Fruit fly (Drosophila melanogaster) whole organism, prepupa: ENCODE data around the gene CG1136.
A peak's percentile ranks its signal among the peaks of the same experiment; 100 is the strongest.

Source experiments
- Blimp-1 ChIP-seq: fragments of 200-800 bp; sonication (Bioruptor generic); optimal IDR thresholded peaks from 3 replicates; lab custom pipeline; 2017; ENCODE audit warnings: missing biosample characterization, missing genetic modification characterization, mild to moderate bottlenecking, moderate library complexity, missing genetic modification reagents
- CG10669 ChIP-seq: fragments of 200-800 bp; sonication (Bioruptor generic); optimal IDR thresholded peaks from 3 replicates; lab custom pipeline; 2018; ENCODE audit warnings: missing biosample characterization, mild to moderate bottlenecking, missing genetic modification characterization, moderate library complexity
- CG11294 ChIP-seq: fragments of 200-800 bp; sonication (Bioruptor generic); IDR thresholded peaks from 2 replicates; pipeline ENCODE4 v1.3.6; 2022; ENCODE audit warnings: missing biosample characterization, missing genetic modification characterization
- CG11762 ChIP-seq: fragments of 200-800 bp; sonication (Bioruptor generic); optimal IDR thresholded peaks from 3 replicates; lab custom pipeline; 2016; ENCODE audit warnings: missing biosample characterization, missing genetic modification characterization; ENCODE audit not compliant: insufficient read depth
- CG15336 ChIP-seq: fragments of 200-800 bp; sonication (Bioruptor generic); IDR thresholded peaks from 2 replicates; pipeline ENCODE4 v1.3.6; 2022; ENCODE audit warnings: missing biosample characterization, missing genetic modification characterization
- CG1621 ChIP-seq: fragments of 200-800 bp; sonication (Bioruptor generic); optimal IDR thresholded peaks from 3 replicates; lab custom pipeline; 2018; ENCODE audit warnings: missing biosample characterization, mild to moderate bottlenecking, missing genetic modification characterization
- CG16779 ChIP-seq: fragments of 200-800 bp; sonication (Bioruptor generic); optimal IDR thresholded peaks from 3 replicates; lab custom pipeline; 2017; ENCODE audit warnings: missing biosample characterization, mild to moderate bottlenecking, missing genetic modification characterization
- CG3032 ChIP-seq: fragments of 200-800 bp; optimal IDR thresholded peaks from 2 replicates; lab custom pipeline; 2019; ENCODE audit warnings: missing biosample characterization, mild to moderate bottlenecking, missing genetic modification characterization, moderate library complexity
- CG31627 ChIP-seq: fragments of 200-800 bp; sonication (Bioruptor generic); optimal IDR thresholded peaks from 3 replicates; lab custom pipeline; 2016; ENCODE audit warnings: missing biosample characterization, missing genetic modification characterization
- CG34406 ChIP-seq: fragments of 200-800 bp; sonication (Bioruptor generic); optimal IDR thresholded peaks from 3 replicates; lab custom pipeline; 2016; ENCODE audit warnings: missing biosample characterization, missing genetic modification characterization
- CG6163 ChIP-seq: fragments of 200-800 bp; sonication (Bioruptor generic); IDR thresholded peaks from 3 replicates; pipeline ENCODE4 v1.3.6; 2022; ENCODE audit warnings: missing biosample characterization, missing genetic modification characterization
- CG6276 ChIP-seq: fragments of 200-800 bp; sonication (Bioruptor generic); optimal IDR thresholded peaks from 2 replicates; lab custom pipeline; 2017; ENCODE audit warnings: missing biosample characterization, mild to moderate bottlenecking, missing genetic modification characterization
- CG6792 ChIP-seq: fragments of 200-800 bp; sonication (Bioruptor generic); optimal IDR thresholded peaks from 3 replicates; lab custom pipeline; 2016; ENCODE audit warnings: missing biosample characterization, missing genetic modification characterization
- CG6854 ChIP-seq: fragments of 200-800 bp; sonication (Bioruptor generic); optimal IDR thresholded peaks from 2 replicates; lab custom pipeline; 2017; ENCODE audit warnings: missing biosample characterization, mild to moderate bottlenecking, missing genetic modification characterization
- CG7368 ChIP-seq: fragments of 200-800 bp; sonication (Bioruptor generic); optimal IDR thresholded peaks from 3 replicates; lab custom pipeline; 2016; ENCODE audit warnings: missing biosample characterization, missing genetic modification characterization
- CG8119 ChIP-seq: fragments of 200-800 bp; sonication (Bioruptor generic); IDR thresholded peaks from 3 replicates; pipeline ENCODE4 v1.3.6; 2022; ENCODE audit warnings: missing biosample characterization, missing genetic modification characterization
- CG8319 ChIP-seq: fragments of 200-800 bp; sonication (Bioruptor generic); optimal IDR thresholded peaks from 3 replicates; lab custom pipeline; 2016; ENCODE audit warnings: missing biosample characterization, missing genetic modification characterization
- CG8632 ChIP-seq: fragments of 200-800 bp; sonication (Bioruptor generic); optimal IDR thresholded peaks from 3 replicates; lab custom pipeline; 2016; ENCODE audit warnings: missing biosample characterization, missing genetic modification characterization
- CG9139 ChIP-seq: fragments of 200-800 bp; sonication (Bioruptor generic); optimal IDR thresholded peaks from 3 replicates; lab custom pipeline; 2017; ENCODE audit warnings: missing biosample characterization, mild to moderate bottlenecking, missing genetic modification characterization
- Eip78C ChIP-seq: fragments of 200-800 bp; sonication (Bioruptor generic); peaks from one replicate; lab custom pipeline; 2016; ENCODE audit warnings: missing biosample characterization, missing genetic modification characterization
- Eip93F ChIP-seq: fragments of 200-800 bp; sonication (Bioruptor generic); optimal IDR thresholded peaks from 2 replicates; lab custom pipeline; 2016; ENCODE audit warnings: missing biosample characterization, mild to moderate bottlenecking, missing genetic modification characterization
- Ets21C ChIP-seq: fragments of 200-800 bp; sonication (Bioruptor generic); optimal IDR thresholded peaks from 3 replicates; lab custom pipeline; 2016; ENCODE audit warnings: missing biosample characterization, missing genetic modification characterization
- Ets96B ChIP-seq: fragments of 200-800 bp; optimal IDR thresholded peaks from 2 replicates; lab custom pipeline; 2019; ENCODE audit warnings: missing biosample characterization, mild to moderate bottlenecking, missing genetic modification characterization, moderate library complexity
- Gug ChIP-seq: fragments of 200-800 bp; sonication (Bioruptor generic); IDR thresholded peaks from 2 replicates; pipeline ENCODE4 v1.3.6; 2022; ENCODE audit warnings: missing biosample characterization, missing genetic modification characterization
- Hr38 ChIP-seq: sonication (Bioruptor generic); optimal IDR thresholded peaks from 2 replicates; lab custom pipeline; 2016; ENCODE audit warnings: missing biosample characterization, missing genetic modification characterization
- Hr39 ChIP-seq: fragments of 200-800 bp; sonication (Bioruptor generic); optimal IDR thresholded peaks from 2 replicates; lab custom pipeline; 2016; ENCODE audit warnings: missing biosample characterization, missing genetic modification characterization
- Hr4 ChIP-seq: fragments of 200-800 bp; sonication (Bioruptor generic); optimal IDR thresholded peaks from 3 replicates; lab custom pipeline; 2016; ENCODE audit warnings: missing biosample characterization, missing genetic modification characterization
- Lpt ChIP-seq: fragments of 200-800 bp; sonication (Bioruptor generic); optimal IDR thresholded peaks from 3 replicates; lab custom pipeline; 2016; ENCODE audit warnings: missing biosample characterization, missing genetic modification characterization
- OdsH ChIP-seq: fragments of 200-800 bp; sonication (Bioruptor generic); optimal IDR thresholded peaks from 3 replicates; lab custom pipeline; 2016; ENCODE audit warnings: missing biosample characterization, missing genetic modification characterization
- Smox ChIP-seq: fragments of 200-800 bp; sonication (Bioruptor generic); optimal IDR thresholded peaks from 3 replicates; lab custom pipeline; 2016; ENCODE audit warnings: missing biosample characterization, missing genetic modification characterization
- Sox102F ChIP-seq: fragments of 200-800 bp; sonication (Bioruptor generic); optimal IDR thresholded peaks from 2 replicates; lab custom pipeline; 2016; ENCODE audit warnings: missing biosample characterization, mild to moderate bottlenecking, missing genetic modification characterization
- Sox15 ChIP-seq: fragments of 200-800 bp; sonication (Bioruptor generic); optimal IDR thresholded peaks from 3 replicates; lab custom pipeline; 2016; ENCODE audit warnings: missing biosample characterization, missing genetic modification characterization
- achi ChIP-seq: fragments of 200-800 bp; sonication (Bioruptor generic); optimal IDR thresholded peaks from 3 replicates; lab custom pipeline; 2016; ENCODE audit warnings: missing biosample characterization, missing genetic modification characterization
- acj6 ChIP-seq: fragments of 200-800 bp; sonication (Bioruptor generic); optimal IDR thresholded peaks from 3 replicates; lab custom pipeline; 2016; ENCODE audit warnings: missing biosample characterization, missing genetic modification characterization
- dac ChIP-seq: fragments of 200-800 bp; sonication (Bioruptor generic); optimal IDR thresholded peaks from 2 replicates; lab custom pipeline; 2017; ENCODE audit warnings: missing biosample characterization, mild to moderate bottlenecking, missing genetic modification characterization
- eg ChIP-seq: fragments of 200-800 bp; sonication (Bioruptor generic); IDR thresholded peaks from 3 replicates; pipeline ENCODE4 v1.3.6; 2022; ENCODE audit warnings: missing biosample characterization, missing genetic modification characterization
- fkh ChIP-seq: fragments of 200-800 bp; sonication (Bioruptor generic); optimal IDR thresholded peaks from 3 replicates; lab custom pipeline; 2017; ENCODE audit warnings: missing biosample characterization, mild to moderate bottlenecking, missing genetic modification characterization, moderate library complexity
- lz ChIP-seq: fragments of 200-800 bp; sonication (Bioruptor generic); optimal IDR thresholded peaks from 3 replicates; lab custom pipeline; 2016; ENCODE audit warnings: missing biosample characterization, missing genetic modification characterization
- net ChIP-seq: fragments of 200-800 bp; sonication (Bioruptor generic); optimal IDR thresholded peaks from 3 replicates; lab custom pipeline; 2016; ENCODE audit warnings: missing biosample characterization, missing genetic modification characterization
- pdm3 ChIP-seq: fragments of 200-800 bp; sonication (Bioruptor generic); optimal IDR thresholded peaks from 3 replicates; lab custom pipeline; 2016; ENCODE audit warnings: missing biosample characterization, missing genetic modification characterization
- salr ChIP-seq, 2 experiments: fragments of 200-800 bp; sonication (Bioruptor generic); optimal IDR thresholded peaks; 3 replicates each; lab custom pipeline; 2016 to 2018; ENCODE audit warnings: missing biosample characterization in 2 of 2, missing genetic modification characterization in 2 of 2, mild to moderate bottlenecking in 1 of 2
- spab ChIP-seq: fragments of 200-800 bp; sonication (Bioruptor generic); optimal IDR thresholded peaks from 2 replicates; lab custom pipeline; 2017; ENCODE audit warnings: missing biosample characterization, mild to moderate bottlenecking, missing genetic modification characterization, missing genetic modification reagents
- svp ChIP-seq: fragments of 200-800 bp; sonication (Bioruptor generic); peaks from one replicate; lab custom pipeline; 2016; ENCODE audit warnings: missing biosample characterization, missing genetic modification characterization
- vri ChIP-seq: fragments of 200-800 bp; sonication (Bioruptor generic); optimal IDR thresholded peaks from 3 replicates; lab custom pipeline; 2016; ENCODE audit warnings: missing biosample characterization, mild to moderate bottlenecking, missing genetic modification characterization

The CG1136 gene

dm6 chr3L:4102496-4103257 is 56.3 kb downstream of the CG1136 start, which contains the start of gene CG14995 (continued):
- TF ChIP-seq acj6 (GFP tag; lab: Kevin White, UChicago) (no peak), CG6854 (GFP tag; lab: Kevin White, UChicago) (peak; percentile 70), dac (no peak), CG8319 (GFP tag; lab: Kevin White, UChicago) (no peak), CG11294 (GFP tag; lab: Robert Waterston, UW) (no peak), Ets21C (GFP tag; lab: Kevin White, UChicago) (no peak), svp (GFP tag; lab: Kevin White, UChicago) (peak; percentile 77), Ets96B (tag; lab: Kevin White, UChicago) (peak; percentile 2), CG1621 (tag; lab: Kevin White, UChicago) (no peak), CG15336 (GFP tag; lab: Robert Waterston, UW) (peak; percentile 58; the same call in 1 of the 2 replicates), Blimp-1 (GFP tag; lab: Kevin White, UChicago) (no peak), Sox15 (GFP tag; lab: Kevin White, UChicago) (no peak), OdsH (GFP tag; lab: Kevin White, UChicago) (no peak), net (GFP tag; lab: Kevin White, UChicago) (no peak), Eip93F (GFP tag; lab: Kevin White, UChicago) (no peak), CG3032 (tag; lab: Kevin White, UChicago) (no peak), Eip78C (GFP tag; lab: Kevin White, UChicago) (peak; percentile 76), CG11762 (GFP tag; lab: Kevin White, UChicago) (no peak), Hr4 (GFP tag; lab: Kevin White, UChicago) (no peak)
- TF ChIP-seq, all 60 proteins: peak for 23

dm6 chr3L:4103258-4104247 is 57.2 kb downstream of the CG1136 start, which contains the start of gene Fit1:
Gene Fit1 (plus strand): TSS chr3L:4103564.
- TF ChIP-seq Smox = no peak
- TF ChIP-seq CG6163 (GFP tag; lab: Robert Waterston, UW) = 0 out of 3 replicates have a peak, but pooled peaks have one; percentile 32
- no peak for TF ChIP-seq CG7368 (GFP tag; lab: Kevin White, UChicago)
- TF ChIP-seq Lpt = no peak
- TF ChIP-seq Sox102F (GFP tag; lab: Kevin White, UChicago) = no peak
- no peak for TF ChIP-seq CG6792 (GFP tag; lab: Kevin White, UChicago)
- TF ChIP-seq CG8632 (GFP tag; lab: Kevin White, UChicago) = no peak
- TF ChIP-seq spab (GFP tag; lab: Kevin White, UChicago) = no peak
- no peak for TF ChIP-seq pdm3 (GFP tag; lab: Kevin White, UChicago)
- no peak for TF ChIP-seq OdsH (GFP tag; lab: Kevin White, UChicago)
- TF ChIP-seq CG34406 (GFP tag; lab: Kevin White, UChicago) = no peak
- TF ChIP-seq achi (GFP tag; lab: Kevin White, UChicago) = no peak
- no peak for TF ChIP-seq Ets21C (GFP tag; lab: Kevin White, UChicago)
- no peak for TF ChIP-seq CG8119 (GFP tag; lab: Robert Waterston, UW)
- no peak for TF ChIP-seq salr (GFP tag; optimal IDR thresholded peaks at IDR 0.05; lab: Kevin White, UChicago)
- peak; percentile 62 for TF ChIP-seq vri (GFP tag; lab: Kevin White, UChicago)
- TF ChIP-seq CG9139 (GFP tag; lab: Kevin White, UChicago) = no peak
- no peak for TF ChIP-seq Hr4 (GFP tag; lab: Kevin White, UChicago)
- no peak for TF ChIP-seq CG11762 (GFP tag; lab: Kevin White, UChicago)
- TF ChIP-seq Gug (GFP tag; lab: Robert Waterston, UW) = no peak
- no peak for TF ChIP-seq Hr38
- TF ChIP-seq eg (GFP tag; lab: Robert Waterston, UW) = 0 out of 3 replicates have a peak, but pooled peaks have one; percentile 22
- TF ChIP-seq CG6276 = no peak
- TF ChIP-seq acj6 (GFP tag; lab: Kevin White, UChicago) = no peak
- no peak for TF ChIP-seq Hr39 (GFP tag; lab: Kevin White, UChicago)
- TF ChIP-seq CG6854 (GFP tag; lab: Kevin White, UChicago) = no peak
- peak; percentile 23 for TF ChIP-seq Eip78C (GFP tag; lab: Kevin White, UChicago)
- no peak for TF ChIP-seq CG16779 (tag; lab: Kevin White, UChicago)
- no peak for TF ChIP-seq CG31627 (GFP tag; lab: Kevin White, UChicago)
- TF ChIP-seq CG10669 (GFP tag; lab: Kevin White, UChicago) = no peak
- no peak for TF ChIP-seq CG11294 (GFP tag; lab: Robert Waterston, UW)
- peak; percentile 83 for TF ChIP-seq svp (GFP tag; lab: Kevin White, UChicago)
- TF ChIP-seq fkh (GFP tag; lab: Kevin White, UChicago) = peak; percentile 43
- no peak for TF ChIP-seq net (GFP tag; lab: Kevin White, UChicago)
- no peak for TF ChIP-seq lz
- no peak for TF ChIP-seq Ets96B (tag; lab: Kevin White, UChicago)
- no peak for TF ChIP-seq Sox15 (GFP tag; lab: Kevin White, UChicago)
